Worm (Caenorhabditis elegans) whole organism, young adult: ENCODE results near the gene F38B6.7.

Experiments
- B0035.1 ChIP-seq: sonication (generic microtip); optimal IDR thresholded peaks from 2 replicates; lab custom pipeline; 2016; ENCODE audit warnings: missing genetic modification characterization, mild to moderate bottlenecking, missing compliant biosample characterization, missing genotype, missing genetic modification reagents
- aptf-3 ChIP-seq: fragments of 200-800 bp; sonication (Bioruptor generic); IDR thresholded peaks from 2 replicates; pipeline ENCODE4 v1.3.6; 2022; ENCODE audit warnings: missing genetic modification characterization, missing compliant biosample characterization
- dpl-1 ChIP-seq: fragments of 150-350 bp; optimal IDR thresholded peaks from 2 replicates; lab custom pipeline; 2014; ENCODE audit warnings: missing biosample characterization, missing genetic modification reagents, missing genetic modification characterization
- egl-18 ChIP-seq: fragments of 200-800 bp; sonication (Bioruptor generic); IDR thresholded peaks from 2 replicates; pipeline ENCODE4 v1.3.6; 2022; ENCODE audit warnings: missing genetic modification reagents, missing genetic modification characterization, missing compliant biosample characterization
- fkh-3 ChIP-seq: sonication (generic microtip); optimal IDR thresholded peaks from 2 replicates; lab custom pipeline; 2016; ENCODE audit warnings: mild to moderate bottlenecking, missing genetic modification characterization, missing compliant biosample characterization
- hlh-26 ChIP-seq: fragments of 200-800 bp; sonication (Bioruptor generic); conservative IDR thresholded peaks from 2 replicates; pipeline ENCODE4 v1.3.6; 2022; ENCODE audit warnings: missing genetic modification reagents, missing genetic modification characterization, missing compliant biosample characterization
- hmg-1.2 ChIP-seq: fragments of 200-800 bp; sonication (Bioruptor generic); IDR thresholded peaks from 2 replicates; pipeline ENCODE4 v1.3.6; 2022; ENCODE audit warnings: missing genetic modification reagents, missing genetic modification characterization, missing compliant biosample characterization
- nhr-120 ChIP-seq: fragments of 200-800 bp; sonication (Bioruptor generic); IDR thresholded peaks from 2 replicates; pipeline ENCODE4 v1.3.6; 2022; ENCODE audit warnings: missing genetic modification characterization, missing compliant biosample characterization
- pha-4 ChIP-seq: fragments of 150-350 bp; sonication (generic microtip); optimal IDR thresholded peaks from 2 replicates; lab custom pipeline; 2014; ENCODE audit warnings: missing biosample characterization, missing genetic modification reagents, missing genetic modification characterization
- snpc-1.3 ChIP-seq: sonication (generic microtip); optimal IDR thresholded peaks from 2 replicates; lab custom pipeline; 2017; ENCODE audit warnings: missing genetic modification characterization, mild to moderate bottlenecking, missing compliant biosample characterization, antibody characterized with exemption, moderate library complexity, missing genotype, missing genetic modification reagents; ENCODE audit not compliant: insufficient read depth
- somi-1 ChIP-seq: fragments of 200-800 bp; sonication (Bioruptor generic); optimal IDR thresholded peaks from 2 replicates; lab custom pipeline; 2018; ENCODE audit warnings: mild to moderate bottlenecking, missing genetic modification characterization, missing compliant biosample characterization
- unc-130 ChIP-seq: sonication (generic microtip); optimal IDR thresholded peaks from 2 replicates; lab custom pipeline; 2016; ENCODE audit warnings: missing genetic modification reagents, missing genetic modification characterization, missing compliant biosample characterization
- zfh-2 ChIP-seq: fragments of 200-800 bp; sonication (Bioruptor generic); conservative IDR thresholded peaks from 2 replicates; pipeline ENCODE4 v1.3.6; 2022; ENCODE audit warnings: missing genetic modification reagents, missing genetic modification characterization, missing compliant biosample characterization

- TF ChIP-seq dpl-1 (GFP tag; lab: Kevin White, UChicago) (no peak), fkh-3 (tag; lab: Kevin White, UChicago) (no peak), aptf-3 (GFP tag; lab: Robert Waterston, UW) (no peak), pha-4 (tag; lab: Kevin White, UChicago) (no peak), nhr-120 (GFP tag; lab: Robert Waterston, UW) (no peak), snpc-1.3 (tag; lab: Kevin White, UChicago) (no peak), hlh-26 (GFP tag; lab: Robert Waterston, UW) (no peak), unc-130 (no peak), egl-18 (GFP tag; lab: Robert Waterston, UW) (no peak), B0035.1 (no peak), somi-1 (no peak), hmg-1.2 (no peak), zfh-2 (GFP tag; lab: Robert Waterston, UW) (no peak)
Observed at ce11 chrX:6662267-6662666, 35.9 kb downstream of the F38B6.7 start.
